Worm (Caenorhabditis elegans) whole organism, early embryonic: Measurements from ENCODE around the gene ptp-3.

Experiments
- ama-1 ChIP-seq: fragments of 150-350 bp; optimal IDR thresholded peaks from 2 replicates; lab custom pipeline; 2014
- ceh-36 ChIP-seq: sonication (generic microtip); optimal IDR thresholded peaks from 2 replicates; lab custom pipeline; 2016; ENCODE audit warnings: missing genetic modification characterization, inconsistent platforms, missing compliant biosample characterization
- hmbx-1 ChIP-seq: sonication (generic microtip); optimal IDR thresholded peaks from 2 replicates; lab custom pipeline; 2016; ENCODE audit warnings: mild to moderate bottlenecking, missing genetic modification characterization, missing compliant biosample characterization
- hnd-1 ChIP-seq: sonication (generic microtip); optimal IDR thresholded peaks from 2 replicates; lab custom pipeline; 2016; ENCODE audit warnings: missing genetic modification characterization, missing compliant biosample characterization
- sea-1 ChIP-seq: fragments of 200-800 bp; sonication (Bioruptor generic); conservative IDR thresholded peaks from 2 replicates; pipeline ENCODE4 v1.3.6; 2022; ENCODE audit warnings: missing genetic modification characterization, missing compliant biosample characterization
- tbx-37 ChIP-seq: fragments of 200-800 bp; sonication (Bioruptor generic); conservative IDR thresholded peaks from 2 replicates; pipeline ENCODE4 v1.3.6; 2022; ENCODE audit warnings: missing genetic modification reagents, missing genetic modification characterization, missing compliant biosample characterization
- tra-4 ChIP-seq: sonication (generic microtip); optimal IDR thresholded peaks from 2 replicates; lab custom pipeline; 2017; ENCODE audit warnings: missing genetic modification characterization, missing compliant biosample characterization

DNA sequence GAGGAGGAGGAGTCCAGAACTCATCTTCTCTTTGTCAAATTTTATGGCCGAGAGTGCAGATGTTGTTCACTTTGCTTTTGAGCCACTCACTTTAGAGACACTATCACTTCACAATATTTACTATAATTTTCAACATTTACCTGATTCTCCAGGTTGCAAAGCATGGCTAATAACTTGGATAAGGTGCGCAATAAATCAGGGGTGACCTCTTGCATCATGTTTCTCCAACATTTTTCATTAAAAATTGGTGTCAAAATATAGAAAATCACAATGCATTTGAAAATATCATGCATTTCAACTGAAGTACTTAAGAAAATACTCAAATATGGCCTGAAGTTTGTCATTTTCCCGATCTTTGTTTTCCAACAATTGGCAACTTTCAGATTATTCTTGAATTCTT lies 20.3 kb downstream of the ptp-3 start:
- no peak for TF ChIP-seq hnd-1 (tag; lab: Kevin White, UChicago)
- no peak for TF ChIP-seq sea-1 (GFP tag; lab: Robert Waterston, UW)
- TF ChIP-seq ceh-36: no peak
- no peak for TF ChIP-seq ama-1 (lab: Kevin White, UChicago)
- TF ChIP-seq hmbx-1 (tag; lab: Kevin White, UChicago): no peak
- no peak for TF ChIP-seq tbx-37 (GFP tag; lab: Robert Waterston, UW)
- TF ChIP-seq tra-4: no peak
